Worm (Caenorhabditis elegans) whole organism, midembryonic: ENCODE data around the gene pax-2.

Experiments
- T22C8.4 ChIP-seq: fragments of 200-800 bp; sonication (Bioruptor generic); IDR thresholded peaks from 2 replicates; pipeline ENCODE4 v1.3.6; 2022; ENCODE audit warnings: missing genetic modification characterization, missing compliant biosample characterization
- cog-1 ChIP-seq: sonication (generic microtip); optimal IDR thresholded peaks from 2 replicates; lab custom pipeline; 2016; ENCODE audit warnings: missing genetic modification characterization, missing compliant biosample characterization
- flt-1 ChIP-seq: fragments of 200-800 bp; sonication (Bioruptor generic); IDR thresholded peaks from 2 replicates; pipeline ENCODE4 v1.3.6; 2022; ENCODE audit warnings: missing genetic modification characterization, missing compliant biosample characterization
- klf-2 ChIP-seq: fragments of 200-800 bp; sonication (Bioruptor generic); conservative IDR thresholded peaks from 2 replicates; pipeline ENCODE4 v1.3.6; 2022; ENCODE audit warnings: missing genetic modification reagents, missing genetic modification characterization, missing compliant biosample characterization
- med-1 ChIP-seq: sonication (generic microtip); optimal IDR thresholded peaks from 2 replicates; lab custom pipeline; 2017; ENCODE audit warnings: missing genetic modification characterization, mild to moderate bottlenecking, missing compliant biosample characterization, antibody characterized with exemption, missing genetic modification reagents; ENCODE audit not compliant: insufficient read depth
- ref-1 ChIP-seq: fragments of 200-800 bp; sonication (Bioruptor generic); conservative IDR thresholded peaks from 2 replicates; pipeline ENCODE4 v1.3.6; 2022; ENCODE audit warnings: missing genetic modification reagents, missing genetic modification characterization, missing compliant biosample characterization
- tab-1 ChIP-seq: fragments of 200-800 bp; sonication (Bioruptor generic); IDR thresholded peaks from 2 replicates; pipeline ENCODE4 v1.3.6; 2022; ENCODE audit warnings: missing genetic modification characterization, missing compliant biosample characterization
- ztf-23 ChIP-seq: fragments of 200-800 bp; sonication (Bioruptor generic); IDR thresholded peaks from 2 replicates; pipeline ENCODE4 v1.3.6; 2022; ENCODE audit warnings: missing genetic modification reagents, missing genetic modification characterization, missing compliant biosample characterization
- ztf-29 ChIP-seq: fragments of 200-800 bp; sonication (Bioruptor generic); IDR thresholded peaks from 2 replicates; pipeline ENCODE4 v1.3.6; 2022; ENCODE audit warnings: missing genetic modification reagents, missing genetic modification characterization, missing compliant biosample characterization

The pax-2 gene

ce11 chrIV:4176088-4176487, 28.1 kb downstream of the pax-2 start, which contains the start of gene dnj-15:
Gene dnj-15, plus strand, starts transcription at chrIV:4176388.
- TF ChIP-seq ztf-23 (no peak), med-1 (GFP tag; lab: Kevin White, UChicago) (no peak), ztf-29 (no peak), klf-2 (GFP tag; lab: Robert Waterston, UW) (no peak), T22C8.4 (no peak), ref-1 (no peak), cog-1 (tag; lab: Kevin White, UChicago) (no peak), flt-1 (GFP tag; lab: Robert Waterston, UW) (no peak)

ce11 chrIV:4173789-4174188, 30.4 kb downstream of the pax-2 start, which contains the start of gene rnp-3:
Gene rnp-3, plus strand, starts transcription at chrIV:4174089.
- TF ChIP-seq ztf-23 (no peak), klf-2 (GFP tag; lab: Robert Waterston, UW) (no peak), tab-1 (GFP tag; lab: Robert Waterston, UW) (no peak), flt-1 (GFP tag; lab: Robert Waterston, UW) (no peak), ztf-29 (no peak), T22C8.4 (no peak), med-1 (GFP tag; lab: Kevin White, UChicago) (no peak), ref-1 (no peak), cog-1 (tag; lab: Kevin White, UChicago) (no peak)

- no peak for TF ChIP-seq ref-1
- no peak for TF ChIP-seq ztf-29
- TF ChIP-seq klf-2 (GFP tag; lab: Robert Waterston, UW), result no peak
- TF ChIP-seq ztf-23, result no peak
- peak; percentile 54 for TF ChIP-seq T22C8.4
Measured at ce11 chrIV:4172242-4172641, 31.9 kb downstream of the pax-2 start.

ce11 chrIV:4171531-4172163, 32.5 kb downstream of the pax-2 start, which contains the start of the genes K08D10.13 and rnp-2:
Gene K08D10.13, minus strand, starts transcription at chrIV:4171581.
Gene rnp-2, plus strand, starts transcription at chrIV:4172076.
- TF ChIP-seq ref-1 (no peak), med-1 (GFP tag; lab: Kevin White, UChicago) (no peak), klf-2 (GFP tag; lab: Robert Waterston, UW) (no peak), ztf-23 (0 out of 2 replicates have a peak, but pooled peaks have one; percentile 11), flt-1 (GFP tag; lab: Robert Waterston, UW) (peak; percentile 53; the same call in 1 of the 2 replicates), ztf-29 (no peak)

ce11 chrIV:4167296-4167695, 36.9 kb downstream of the pax-2 start:
- TF ChIP-seq ref-1, result no peak
- TF ChIP-seq T22C8.4, result no peak
- TF ChIP-seq ztf-23, result no peak
- no peak for TF ChIP-seq med-1 (GFP tag; lab: Kevin White, UChicago)
- TF ChIP-seq ztf-29, result no peak
- no peak for TF ChIP-seq tab-1 (GFP tag; lab: Robert Waterston, UW)
- TF ChIP-seq klf-2 (GFP tag; lab: Robert Waterston, UW), result no peak
- TF ChIP-seq cog-1 (tag; lab: Kevin White, UChicago), result no peak
- no peak for TF ChIP-seq flt-1 (GFP tag; lab: Robert Waterston, UW)

- TF ChIP-seq flt-1 (GFP tag; lab: Robert Waterston, UW), result no peak
- no peak for TF ChIP-seq tab-1 (GFP tag; lab: Robert Waterston, UW)
- TF ChIP-seq ztf-29, result no peak
- TF ChIP-seq klf-2 (GFP tag; lab: Robert Waterston, UW), result no peak
- no peak for TF ChIP-seq ref-1
- TF ChIP-seq cog-1 (tag; lab: Kevin White, UChicago), result no peak
Measured at ce11 chrIV:4164392-4164791, 39.8 kb downstream of the pax-2 start, which contains the start of gene scrm-8. Gene scrm-8, plus strand, starts transcription at chrIV:4164692.

- TF ChIP-seq ref-1 (no peak), T22C8.4 (no peak), med-1 (GFP tag; lab: Kevin White, UChicago) (no peak), tab-1 (GFP tag; lab: Robert Waterston, UW) (no peak), cog-1 (tag; lab: Kevin White, UChicago) (no peak), klf-2 (GFP tag; lab: Robert Waterston, UW) (no peak), flt-1 (GFP tag; lab: Robert Waterston, UW) (no peak), ztf-29 (no peak), ztf-23 (no peak)
Measured at ce11 chrIV:4162121-4162520, 42.1 kb downstream of the pax-2 start, which contains the start of gene scrm-5. Gene scrm-5, plus strand, starts transcription at chrIV:4162421.

- TF ChIP-seq tab-1 (GFP tag; lab: Robert Waterston, UW) (no peak), T22C8.4 (no peak), ref-1 (no peak), klf-2 (GFP tag; lab: Robert Waterston, UW) (no peak), med-1 (GFP tag; lab: Kevin White, UChicago) (no peak), cog-1 (tag; lab: Kevin White, UChicago) (no peak)
Measured at ce11 chrIV:4154641-4155040, 49.5 kb downstream of the pax-2 start, which contains the start of gene K08D10.14. Gene K08D10.14, plus strand, starts transcription at chrIV:4154941.

ce11 chrIV:4152143-4152542, 52.0 kb downstream of the pax-2 start, which contains the start of the genes K08D10.10 and R07C12.1:
Gene K08D10.10, plus strand, starts transcription at chrIV:4152235.
Gene R07C12.1, plus strand, starts transcription at chrIV:4152456.
- TF ChIP-seq klf-2 (GFP tag; lab: Robert Waterston, UW) (no peak), ztf-23 (no peak), ztf-29 (no peak), T22C8.4 (no peak), flt-1 (GFP tag; lab: Robert Waterston, UW) (no peak), cog-1 (tag; lab: Kevin White, UChicago) (no peak), ref-1 (no peak), tab-1 (GFP tag; lab: Robert Waterston, UW) (no peak), med-1 (GFP tag; lab: Kevin White, UChicago) (no peak)

- no peak for TF ChIP-seq klf-2 (GFP tag; lab: Robert Waterston, UW)
- no peak for TF ChIP-seq ztf-29
- TF ChIP-seq ztf-23, result no peak
- TF ChIP-seq ref-1, result no peak
- TF ChIP-seq med-1 (GFP tag; lab: Kevin White, UChicago), result no peak
- no peak for TF ChIP-seq T22C8.4
Measured at ce11 chrIV:4150138-4150537, 54.0 kb downstream of the pax-2 start.
